Worm (Caenorhabditis elegans) whole organism, young adult: ENCODE results near the gene F47F2.3.

Source experiments
- B0336.3 ChIP-seq: fragments of 200-800 bp; sonication (Bioruptor generic); IDR thresholded peaks from 2 replicates; pipeline ENCODE4 v1.3.6; 2022; ENCODE audit warnings: missing genetic modification characterization, missing compliant biosample characterization
- aptf-3 ChIP-seq: fragments of 200-800 bp; sonication (Bioruptor generic); IDR thresholded peaks from 2 replicates; pipeline ENCODE4 v1.3.6; 2022; ENCODE audit warnings: missing genetic modification characterization, missing compliant biosample characterization
- ekl-4 ChIP-seq: fragments of 200-800 bp; sonication (Bioruptor generic); IDR thresholded peaks from 2 replicates; pipeline ENCODE4 v1.3.6; 2022; ENCODE audit warnings: missing genetic modification reagents, missing genetic modification characterization, missing compliant biosample characterization
- mxl-1 ChIP-seq: sonication (generic microtip); optimal IDR thresholded peaks from 2 replicates; lab custom pipeline; 2016; ENCODE audit warnings: missing genetic modification characterization, missing compliant biosample characterization
- snpc-4 ChIP-seq, 5 experiments: fragments of 150-350 bp in 1 of 5; sonication (generic microtip) in 4 of 5; optimal IDR thresholded peaks; 2 replicates each; lab custom pipeline; 2014 to 2018; ENCODE audit warnings: missing genetic modification characterization in 5 of 5, missing biosample characterization in 3 of 5, antibody characterized with exemption in 2 of 5, mild to moderate bottlenecking in 2 of 5, missing compliant biosample characterization in 2 of 5, missing genotype in 2 of 5, moderate library complexity in 2 of 5, missing genetic modification reagents in 1 of 5
- unc-62 ChIP-seq: fragments of 150-350 bp; optimal IDR thresholded peaks from 2 replicates; lab custom pipeline; 2014; ENCODE audit warnings: missing biosample characterization, missing genetic modification reagents, missing genetic modification characterization
- ztf-3 ChIP-seq: fragments of 200-800 bp; sonication (Bioruptor generic); optimal IDR thresholded peaks from 2 replicates; lab custom pipeline; 2018; ENCODE audit warnings: mild to moderate bottlenecking, missing genetic modification characterization, missing compliant biosample characterization

DNA sequence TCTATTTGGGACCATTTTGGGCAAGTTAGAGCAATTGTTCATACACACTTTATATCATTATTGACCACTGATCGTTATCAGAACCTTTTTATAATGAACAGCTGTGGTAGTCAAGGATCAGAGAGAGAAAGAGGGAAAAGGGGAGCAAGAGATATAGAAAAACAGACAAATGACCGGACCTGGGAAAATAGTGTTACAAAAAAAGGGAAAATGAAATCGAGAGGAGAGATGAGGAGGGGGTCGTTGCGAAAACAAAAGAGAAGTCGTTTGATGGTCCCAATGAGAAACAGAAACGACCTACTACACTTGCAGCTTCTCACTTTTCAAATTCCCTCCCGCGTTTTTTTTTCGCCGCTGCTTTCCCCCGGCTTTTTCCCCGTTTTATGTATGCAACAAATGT, 41.6 kb downstream of the F47F2.3 start:
- TF ChIP-seq ekl-4 (GFP tag; lab: Robert Waterston, UW) = no peak
- TF ChIP-seq snpc-4 (GFP tag; optimal IDR thresholded peaks at IDR 0.05; lab: Kevin White, UChicago) = no peak
- no peak for TF ChIP-seq snpc-4 (tag; optimal IDR thresholded peaks at IDR 0.05; lab: Kevin White, UChicago)
- no peak for TF ChIP-seq B0336.3
- TF ChIP-seq mxl-1 = no peak
- no peak for TF ChIP-seq aptf-3 (GFP tag; lab: Robert Waterston, UW)
- no peak for TF ChIP-seq ztf-3 (GFP tag; lab: Kevin White, UChicago)
- no peak for TF ChIP-seq unc-62 (GFP tag; lab: Kevin White, UChicago)
